Worm (Caenorhabditis elegans) whole organism, young adult: ENCODE results near the gene C52D10.3.
A peak's percentile ranks its signal among the peaks of the same experiment; 100 is the strongest.

ENCODE experiments used
- B0336.3 ChIP-seq: fragments of 200-800 bp; sonication (Bioruptor generic); IDR thresholded peaks from 2 replicates; pipeline ENCODE4 v1.3.6; 2022; ENCODE audit warnings: missing genetic modification characterization, missing compliant biosample characterization
- C06A6.2 ChIP-seq: fragments of 200-800 bp; sonication (Bioruptor generic); conservative IDR thresholded peaks from 2 replicates; pipeline ENCODE4 v1.3.6; 2022; ENCODE audit warnings: missing genetic modification characterization, missing compliant biosample characterization
- F10E7.11 ChIP-seq: sonication (generic microtip); optimal IDR thresholded peaks from 2 replicates; lab custom pipeline; 2017; ENCODE audit warnings: mild to moderate bottlenecking, missing genetic modification characterization, moderate library complexity, missing compliant biosample characterization
- F33H1.4 ChIP-seq: fragments of 200-800 bp; sonication (Bioruptor generic); IDR thresholded peaks from 2 replicates; pipeline ENCODE4 v1.3.6; 2022; ENCODE audit warnings: missing genetic modification reagents, missing genetic modification characterization, missing compliant biosample characterization
- F55B11.4 ChIP-seq: sonication (generic microtip); optimal IDR thresholded peaks from 2 replicates; lab custom pipeline; 2016; ENCODE audit warnings: missing compliant biosample characterization, missing genetic modification characterization, borderline replicate concordance; ENCODE audit not compliant: insufficient read depth
- T07F8.4 ChIP-seq: sonication (generic microtip); optimal IDR thresholded peaks from 2 replicates; lab custom pipeline; 2016; ENCODE audit warnings: mild to moderate bottlenecking, missing genetic modification characterization, moderate library complexity, missing compliant biosample characterization
- Y53G8AR.9 ChIP-seq: fragments of 200-800 bp; sonication (Bioruptor generic); conservative IDR thresholded peaks from 2 replicates; pipeline ENCODE4 v1.3.6; 2022; ENCODE audit warnings: missing genetic modification reagents, missing genetic modification characterization, missing compliant biosample characterization
- ama-1 ChIP-seq, 3 experiments: fragments of 150-350 bp in 1 of 3; sonication (generic microtip) in 2 of 3; optimal IDR thresholded peaks; 2 replicates each; lab custom pipeline; 2014 to 2018; ENCODE audit warnings: missing biosample characterization in 2 of 3, missing genetic modification characterization in 2 of 3, missing genetic modification reagents in 2 of 3
- attf-3 ChIP-seq: fragments of 200-800 bp; sonication (Bioruptor generic); conservative IDR thresholded peaks from 2 replicates; pipeline ENCODE4 v1.3.6; 2022; ENCODE audit warnings: missing genetic modification reagents, missing genetic modification characterization, missing compliant biosample characterization
- bed-2 ChIP-seq: fragments of 200-800 bp; sonication (Bioruptor generic); IDR thresholded peaks from 2 replicates; pipeline ENCODE4 v1.3.6; 2022; ENCODE audit warnings: missing genetic modification reagents, missing genetic modification characterization, missing compliant biosample characterization
- ccch-3 ChIP-seq: fragments of 200-800 bp; sonication (Bioruptor generic); optimal IDR thresholded peaks from 2 replicates; lab custom pipeline; 2018; ENCODE audit warnings: mild to moderate bottlenecking, missing genetic modification characterization, missing compliant biosample characterization
- cebp-2 ChIP-seq: fragments of 200-800 bp; sonication (Bioruptor generic); IDR thresholded peaks from 2 replicates; pipeline ENCODE4 v1.3.6; 2022; ENCODE audit warnings: missing genetic modification characterization, missing compliant biosample characterization
- ceh-79 ChIP-seq: sonication (generic microtip); optimal IDR thresholded peaks from 2 replicates; lab custom pipeline; 2017; ENCODE audit warnings: mild to moderate bottlenecking, missing genetic modification characterization, missing compliant biosample characterization
- dox-1 ChIP-seq: fragments of 200-800 bp; sonication (Bioruptor generic); IDR thresholded peaks from 2 replicates; pipeline ENCODE4 v1.3.6; 2022; ENCODE audit warnings: missing genetic modification reagents, missing genetic modification characterization, missing compliant biosample characterization
- dpff-1 ChIP-seq: sonication (generic microtip); optimal IDR thresholded peaks from 2 replicates; lab custom pipeline; 2017; ENCODE audit warnings: mild to moderate bottlenecking, missing genetic modification characterization, missing compliant biosample characterization
- gei-17 ChIP-seq: fragments of 200-800 bp; sonication (Bioruptor generic); optimal IDR thresholded peaks from 2 replicates; lab custom pipeline; 2018; ENCODE audit warnings: mild to moderate bottlenecking, missing genetic modification characterization, missing compliant biosample characterization
- him-1 ChIP-seq: sonication (generic microtip); optimal IDR thresholded peaks from 2 replicates; lab custom pipeline; 2016; ENCODE audit warnings: missing genotype, missing genetic modification reagents, missing genetic modification characterization, missing compliant biosample characterization
- hmg-20 ChIP-seq: fragments of 200-800 bp; sonication (Bioruptor generic); IDR thresholded peaks from 2 replicates; pipeline ENCODE4 v1.3.6; 2022; ENCODE audit warnings: missing genetic modification reagents, missing genetic modification characterization, missing compliant biosample characterization
- hsf-1 ChIP-seq: fragments of 200-800 bp; sonication (Bioruptor generic); IDR thresholded peaks from 2 replicates; pipeline ENCODE4 v1.3.6; 2022; ENCODE audit warnings: missing genetic modification reagents, missing genetic modification characterization, missing compliant biosample characterization
- lir-1 ChIP-seq: fragments of 200-800 bp; sonication (Bioruptor generic); conservative IDR thresholded peaks from 2 replicates; pipeline ENCODE4 v1.3.6; 2022; ENCODE audit warnings: missing genetic modification reagents, missing genetic modification characterization, missing compliant biosample characterization
- madf-10 ChIP-seq: sonication (generic microtip); optimal IDR thresholded peaks from 2 replicates; lab custom pipeline; 2016; ENCODE audit warnings: mild to moderate bottlenecking, missing genetic modification characterization, missing compliant biosample characterization
- madf-6 ChIP-seq: fragments of 200-800 bp; sonication (Bioruptor generic); IDR thresholded peaks from 2 replicates; pipeline ENCODE4 v1.3.6; 2022; ENCODE audit warnings: missing genetic modification reagents, missing genetic modification characterization, missing compliant biosample characterization
- nhr-80 ChIP-seq: sonication (generic microtip); optimal IDR thresholded peaks from 2 replicates; lab custom pipeline; 2016; ENCODE audit warnings: missing genetic modification characterization, missing compliant biosample characterization
- nhr-90 ChIP-seq: sonication (generic microtip); optimal IDR thresholded peaks from 2 replicates; lab custom pipeline; 2016; ENCODE audit warnings: missing genotype, mild to moderate bottlenecking, missing genetic modification characterization, missing compliant biosample characterization
- pha-4 ChIP-seq: fragments of 150-350 bp; sonication (generic microtip); optimal IDR thresholded peaks from 2 replicates; lab custom pipeline; 2014; ENCODE audit warnings: missing biosample characterization, missing genetic modification reagents, missing genetic modification characterization
- repo-1 ChIP-seq: sonication (generic microtip); optimal IDR thresholded peaks from 2 replicates; lab custom pipeline; 2017; ENCODE audit warnings: mild to moderate bottlenecking, missing genetic modification characterization, missing compliant biosample characterization
- rpc-1 ChIP-seq, 2 experiments: fragments of 150-350 bp in 1 of 2; sonication (generic microtip) in 1 of 2; optimal IDR thresholded peaks; 2 replicates each; lab custom pipeline; 2014 to 2018; ENCODE audit warnings: missing biosample characterization in 1 of 2, missing genetic modification characterization in 1 of 2, missing genetic modification reagents in 1 of 2, missing genotype in 1 of 2
- sea-2 ChIP-seq: fragments of 200-800 bp; sonication (Bioruptor generic); IDR thresholded peaks from 2 replicates; pipeline ENCODE4 v1.3.6; 2022; ENCODE audit warnings: missing genetic modification characterization, missing compliant biosample characterization
- snpc-3.4 ChIP-seq: sonication (generic microtip); optimal IDR thresholded peaks from 2 replicates; lab custom pipeline; 2017; ENCODE audit warnings: missing genetic modification characterization, mild to moderate bottlenecking, missing compliant biosample characterization, antibody characterized with exemption, moderate library complexity, missing genotype, missing genetic modification reagents
- snpc-4 ChIP-seq, 5 experiments: fragments of 150-350 bp in 1 of 5; sonication (generic microtip) in 4 of 5; optimal IDR thresholded peaks; 2 replicates each; lab custom pipeline; 2014 to 2018; ENCODE audit warnings: missing genetic modification characterization in 5 of 5, missing biosample characterization in 3 of 5, antibody characterized with exemption in 2 of 5, mild to moderate bottlenecking in 2 of 5, missing compliant biosample characterization in 2 of 5, missing genotype in 2 of 5, moderate library complexity in 2 of 5, missing genetic modification reagents in 1 of 5
- tlf-1 ChIP-seq: fragments of 200-800 bp; sonication (Bioruptor generic); optimal IDR thresholded peaks from 2 replicates; lab custom pipeline; 2018; ENCODE audit warnings: mild to moderate bottlenecking, missing genetic modification characterization, missing compliant biosample characterization
- unc-62 ChIP-seq: fragments of 150-350 bp; optimal IDR thresholded peaks from 2 replicates; lab custom pipeline; 2014; ENCODE audit warnings: missing biosample characterization, missing genetic modification reagents, missing genetic modification characterization
- ztf-28 ChIP-seq: fragments of 200-800 bp; sonication (Bioruptor generic); IDR thresholded peaks from 2 replicates; pipeline ENCODE4 v1.3.6; 2022; ENCODE audit warnings: missing genetic modification reagents, missing genetic modification characterization, missing compliant biosample characterization

The C52D10.3 gene

DNA sequence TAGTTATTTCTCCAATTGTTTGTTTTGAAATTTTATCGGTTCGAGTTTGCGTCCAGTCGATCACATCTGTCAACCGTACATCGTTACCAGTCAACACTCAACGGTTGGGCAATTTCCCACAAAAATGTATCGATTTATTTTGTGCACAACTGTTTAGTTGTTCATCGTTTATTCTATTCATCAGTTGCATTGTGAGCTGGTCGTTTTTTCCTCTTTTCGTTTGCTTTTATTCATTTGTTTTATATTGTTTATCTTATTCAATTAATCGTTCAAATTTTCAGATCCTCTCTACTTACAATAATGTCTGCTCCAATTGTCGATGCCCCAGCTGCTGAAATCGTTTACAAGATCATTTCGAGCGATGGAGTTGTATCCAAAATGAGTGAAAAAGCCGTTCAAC is 9.3 kb upstream of the C52D10.3 start, which contains the start of gene skr-12:
Gene skr-12, plus strand, starts transcription at position 301 of the 400 bp plus-strand sequence.
- TF ChIP-seq rpc-1 (optimal IDR thresholded peaks at IDR 0.05; lab: Kevin White, UChicago) (no peak), rpc-1 (tag; optimal IDR thresholded peaks at IDR 0.05; lab: Kevin White, UChicago) (no peak), repo-1 (tag; lab: Kevin White, UChicago) (no peak), snpc-3.4 (no peak), unc-62 (GFP tag; lab: Kevin White, UChicago) (no peak), nhr-80 (no peak), ama-1 (optimal IDR thresholded peaks at IDR 0.05; lab: Kevin White, UChicago) (no peak), ama-1 (GFP tag; optimal IDR thresholded peaks at IDR 0.05; lab: Kevin White, UChicago) (no peak), hmg-20 (GFP tag; lab: Robert Waterston, UW) (no peak), madf-10 (no peak), Y53G8AR.9 (no peak), sea-2 (no peak), F10E7.11 (no peak), C06A6.2 (no peak), gei-17 (no peak), lir-1 (GFP tag; lab: Robert Waterston, UW) (no peak), F55B11.4 (no peak), pha-4 (no peak), F33H1.4 (GFP tag; lab: Robert Waterston, UW) (no peak)

ce11 chrIV:17171732-17172131 is 4.5 kb upstream of the C52D10.3 start:
- TF ChIP-seq B0336.3, result no peak
- peak; percentile 88 for TF ChIP-seq nhr-80
- no peak for TF ChIP-seq hsf-1 (GFP tag; lab: Robert Waterston, UW)

DNA sequence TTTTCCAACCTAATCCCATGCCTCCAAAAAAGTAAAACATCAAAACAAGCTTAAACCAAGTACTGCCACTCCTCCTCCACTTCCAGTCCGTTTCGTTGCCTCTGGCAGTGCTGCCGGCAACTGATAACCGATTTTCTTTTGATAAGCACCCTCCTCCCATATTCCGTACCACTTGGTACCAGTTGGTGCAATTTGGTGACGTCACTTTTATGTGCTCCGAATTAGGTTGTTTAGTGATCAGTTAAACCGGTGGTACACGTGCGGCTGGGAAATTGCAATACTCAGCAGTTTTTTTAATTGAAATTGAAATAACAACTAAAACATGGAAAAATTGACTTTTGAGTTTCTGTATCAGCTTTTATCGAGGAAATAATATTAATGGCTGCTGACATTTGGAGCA is 2.2 kb upstream of the C52D10.3 start:
- no peak for TF ChIP-seq T07F8.4 (tag; lab: Kevin White, UChicago)
- TF ChIP-seq nhr-90, result no peak
- TF ChIP-seq nhr-80, result peak; percentile 45
- TF ChIP-seq ceh-79 (tag; lab: Kevin White, UChicago), result no peak
- no peak for TF ChIP-seq cebp-2 (GFP tag; lab: Robert Waterston, UW)

DNA sequence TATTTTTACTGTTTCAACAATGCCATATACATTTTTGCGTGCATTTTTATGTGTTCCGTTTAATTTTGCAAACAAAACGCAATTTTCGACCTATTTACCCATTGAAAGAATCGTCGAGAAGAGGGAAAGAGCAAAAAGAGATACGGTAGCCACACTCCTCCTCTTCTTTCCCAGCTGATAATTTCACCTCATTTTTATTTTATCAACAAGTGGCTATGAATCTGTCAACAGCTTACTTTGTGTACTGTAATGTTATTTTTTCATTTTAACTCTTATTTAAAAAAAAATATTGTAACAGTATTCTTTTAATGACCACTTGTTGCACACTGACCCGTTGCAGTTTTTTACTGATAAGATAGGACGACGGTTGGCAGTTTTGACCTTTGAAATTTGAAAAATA is 1.3 kb upstream of the C52D10.3 start:
- TF ChIP-seq madf-6 (GFP tag; lab: Robert Waterston, UW) (no peak), attf-3 (GFP tag; lab: Robert Waterston, UW) (no peak), ztf-28 (GFP tag; lab: Robert Waterston, UW) (no peak), dpff-1 (tag; lab: Kevin White, UChicago) (no peak), tlf-1 (no peak)

DNA sequence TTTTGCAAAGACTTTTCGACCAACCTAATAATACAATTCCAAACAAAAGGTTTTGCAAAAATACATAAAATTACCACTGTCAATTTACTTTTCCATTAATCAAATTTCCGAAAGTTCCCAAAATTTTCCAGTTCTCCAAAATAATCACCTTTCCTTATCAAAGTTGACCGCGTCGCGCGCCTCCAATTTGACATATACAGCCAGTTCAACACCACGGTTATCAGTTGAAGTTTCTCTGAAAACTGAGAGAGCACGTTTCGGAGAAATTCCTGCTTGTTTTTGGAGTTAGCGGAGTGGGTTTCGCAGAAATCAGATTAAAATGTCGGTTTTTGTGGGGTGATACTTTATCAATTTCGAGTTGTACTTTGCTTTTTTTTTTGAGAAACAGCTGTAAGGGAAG is 2.8 kb downstream of the C52D10.3 start:
- TF ChIP-seq nhr-80 (peak; percentile 55), him-1 (no peak), bed-2 (no peak), dox-1 (peak; percentile 32; the same call in 1 of the 2 replicates)

DNA sequence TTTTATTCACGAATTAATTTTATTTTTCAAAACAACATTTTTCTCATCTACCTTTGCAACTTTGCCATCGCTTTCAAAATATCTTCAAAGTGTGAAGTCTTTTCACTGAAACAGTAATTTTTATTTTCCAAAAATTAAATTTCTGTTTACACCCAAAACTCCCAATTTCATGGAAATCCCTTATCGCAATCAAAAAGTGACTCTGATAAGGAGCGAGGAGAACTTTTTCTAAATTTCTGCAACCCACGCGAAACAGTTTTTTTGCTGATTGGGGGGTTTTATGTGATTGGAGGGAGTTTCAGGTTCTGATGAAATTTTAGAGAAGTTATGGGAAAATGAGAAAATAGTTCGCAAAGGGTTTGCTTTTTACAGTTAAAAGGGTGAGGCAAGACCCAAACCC is 3.3 kb downstream of the C52D10.3 start:
- TF ChIP-seq snpc-4 (GFP tag; optimal IDR thresholded peaks at IDR 0.05; lab: Kevin White, UChicago) (no peak), snpc-4 (tag; optimal IDR thresholded peaks at IDR 0.05; lab: Kevin White, UChicago) (peak in 3 of 4 experiments; percentile 12 to 59 (median 18)), ccch-3 (no peak)
- TF ChIP-seq, all 124 proteins: peak for 1
